Fruit fly (Drosophila melanogaster) whole organism, embryonic: ENCODE results near the gene SelG.
A peak's percentile ranks its signal among the peaks of the same experiment; 100 is the strongest.

Source experiments
- ATbp ChIP-seq: fragments of 200-800 bp; sonication (Bioruptor generic); optimal IDR thresholded peaks from 2 replicates; lab custom pipeline; 2017; ENCODE audit warnings: missing biosample characterization, mild to moderate bottlenecking, missing genetic modification characterization, missing genetic modification reagents
- C15 ChIP-seq: fragments of 200-800 bp; sonication (Bioruptor generic); IDR thresholded peaks from 3 replicates; pipeline ENCODE4 v1.3.6; 2022; ENCODE audit warnings: missing biosample characterization, missing genetic modification characterization
- CG10209 ChIP-seq: fragments of 200-800 bp; sonication (Bioruptor generic); optimal IDR thresholded peaks from 3 replicates; lab custom pipeline; 2017; ENCODE audit warnings: missing biosample characterization, mild to moderate bottlenecking, missing genetic modification characterization, missing genetic modification reagents
- CG10321 ChIP-seq: fragments of 200-800 bp; sonication (Bioruptor generic); IDR thresholded peaks from 2 replicates; pipeline ENCODE4 v1.3.6; 2022; ENCODE audit warnings: missing biosample characterization, missing genetic modification characterization
- CG12071 ChIP-seq: fragments of 200-800 bp; sonication (Bioruptor generic); optimal IDR thresholded peaks from 3 replicates; lab custom pipeline; 2018; ENCODE audit warnings: missing biosample characterization, mild to moderate bottlenecking, missing genetic modification characterization
- CG13296 ChIP-seq: fragments of 200-800 bp; sonication (Bioruptor generic); optimal IDR thresholded peaks from 3 replicates; lab custom pipeline; 2018; ENCODE audit warnings: missing biosample characterization, mild to moderate bottlenecking, missing genetic modification characterization
- CG16779 ChIP-seq: fragments of 200-800 bp; sonication (Bioruptor generic); IDR thresholded peaks from 2 replicates; pipeline ENCODE4 v1.3.6; 2022; ENCODE audit warnings: missing biosample characterization, missing genetic modification characterization
- CG17829 ChIP-seq: fragments of 200-800 bp; optimal IDR thresholded peaks from 2 replicates; lab custom pipeline; 2019; ENCODE audit warnings: missing biosample characterization, mild to moderate bottlenecking, missing genetic modification characterization, moderate library complexity
- CG17912 ChIP-seq: fragments of 200-800 bp; sonication (Bioruptor generic); optimal IDR thresholded peaks from 2 replicates; lab custom pipeline; 2018; ENCODE audit warnings: missing biosample characterization, mild to moderate bottlenecking, missing genetic modification characterization
- CG2678 ChIP-seq: fragments of 200-800 bp; sonication (Bioruptor generic); optimal IDR thresholded peaks from 3 replicates; lab custom pipeline; 2019; ENCODE audit warnings: missing biosample characterization, mild to moderate bottlenecking, missing genetic modification characterization, moderate library complexity
- CG2889 ChIP-seq: fragments of 200-800 bp; sonication (Bioruptor generic); IDR thresholded peaks from 3 replicates; pipeline ENCODE4 v1.3.6; 2022; ENCODE audit warnings: missing biosample characterization, missing genetic modification characterization
- CG30403 ChIP-seq: fragments of 200-800 bp; sonication (Bioruptor generic); optimal IDR thresholded peaks from 3 replicates; lab custom pipeline; 2016; ENCODE audit warnings: missing biosample characterization, missing genetic modification characterization
- CG31224 ChIP-seq: fragments of 200-800 bp; sonication (Bioruptor generic); IDR thresholded peaks from 2 replicates; pipeline ENCODE4 v1.3.6; 2022; ENCODE audit warnings: missing biosample characterization, missing genetic modification characterization
- CG32532 ChIP-seq: fragments of 200-800 bp; sonication (Bioruptor generic); IDR thresholded peaks from 2 replicates; pipeline ENCODE4 v1.3.6; 2022; ENCODE audit warnings: missing biosample characterization, missing genetic modification characterization
- CG34224 ChIP-seq: fragments of 200-800 bp; sonication (Bioruptor generic); IDR thresholded peaks from 3 replicates; pipeline ENCODE4 v1.3.6; 2022; ENCODE audit warnings: missing biosample characterization, missing genetic modification characterization; ENCODE audit not compliant: partially characterized antibody
- CG34376 ChIP-seq: fragments of 200-800 bp; sonication (Bioruptor generic); optimal IDR thresholded peaks from 2 replicates; lab custom pipeline; 2018; ENCODE audit warnings: missing biosample characterization, mild to moderate bottlenecking, missing genetic modification characterization
- CG3838 ChIP-seq: fragments of 200-800 bp; sonication (Bioruptor generic); optimal IDR thresholded peaks from 3 replicates; lab custom pipeline; 2016; ENCODE audit warnings: missing biosample characterization, missing genetic modification characterization
- CG4730 ChIP-seq: fragments of 200-800 bp; sonication (Bioruptor generic); IDR thresholded peaks from 2 replicates; pipeline ENCODE4 v1.3.6; 2022; ENCODE audit warnings: missing biosample characterization, missing genetic modification characterization
- CG4854 ChIP-seq: fragments of 200-800 bp; sonication (Bioruptor generic); optimal IDR thresholded peaks from 2 replicates; lab custom pipeline; 2016; ENCODE audit warnings: missing biosample characterization, missing genetic modification characterization, inconsistent platforms
- CG6765 ChIP-seq: fragments of 200-800 bp; sonication (Bioruptor generic); optimal IDR thresholded peaks from 3 replicates; lab custom pipeline; 2017; ENCODE audit warnings: missing biosample characterization, mild to moderate bottlenecking, missing genetic modification characterization
- CG6854 ChIP-seq: fragments of 200-800 bp; sonication (Bioruptor generic); optimal IDR thresholded peaks from 3 replicates; lab custom pipeline; 2017; ENCODE audit warnings: missing biosample characterization, mild to moderate bottlenecking, missing genetic modification characterization
- CG7357 ChIP-seq: fragments of 200-800 bp; sonication (Bioruptor generic); IDR thresholded peaks from 3 replicates; pipeline ENCODE4 v1.3.6; 2022; ENCODE audit warnings: missing biosample characterization, missing genetic modification characterization
- CG8290 ChIP-seq, 3 experiments: fragments of 200-800 bp; sonication (Bioruptor generic); optimal IDR thresholded peaks; 2 replicates each; lab custom pipeline; 2016 to 2019; ENCODE audit warnings: missing biosample characterization in 3 of 3, missing genetic modification characterization in 3 of 3, mild to moderate bottlenecking in 2 of 3, moderate library complexity in 1 of 3
- CTCF ChIP-seq: fragments of 200-800 bp; sonication (Bioruptor generic); optimal IDR thresholded peaks from 2 replicates; lab custom pipeline; 2017; ENCODE audit warnings: missing biosample characterization, mild to moderate bottlenecking, missing genetic modification characterization, moderate library complexity
- Chrac-16 ChIP-seq: fragments of 200-800 bp; sonication (Bioruptor generic); optimal IDR thresholded peaks from 3 replicates; lab custom pipeline; 2016; ENCODE audit warnings: missing biosample characterization, missing genetic modification characterization
- Gsc ChIP-seq: fragments of 200-800 bp; sonication (Bioruptor generic); IDR thresholded peaks from 2 replicates; pipeline ENCODE4 v1.3.6; 2022; ENCODE audit warnings: missing biosample characterization, missing genetic modification characterization
- Hr51 ChIP-seq, 2 experiments: fragments of 200-800 bp; sonication (Bioruptor generic); optimal IDR thresholded peaks; 2 replicates in 1 of 2; 3 replicates in 1 of 2; lab custom pipeline; 2016 to 2018; ENCODE audit warnings: missing biosample characterization in 2 of 2, missing genetic modification characterization in 2 of 2, mild to moderate bottlenecking in 1 of 2, moderate library complexity in 1 of 2
- Kr ChIP-seq: fragments of 200-800 bp; sonication (Bioruptor generic); optimal IDR thresholded peaks from 2 replicates; lab custom pipeline; 2017; ENCODE audit warnings: missing biosample characterization, mild to moderate bottlenecking, missing genetic modification characterization
- Mes4 ChIP-seq: fragments of 200-800 bp; sonication (Bioruptor generic); optimal IDR thresholded peaks from 2 replicates; lab custom pipeline; 2016; ENCODE audit warnings: missing biosample characterization, missing genetic modification characterization
- Mrtf ChIP-seq: fragments of 200-800 bp; sonication (Bioruptor generic); IDR thresholded peaks from 3 replicates; pipeline ENCODE4 v1.3.6; 2022; ENCODE audit warnings: missing biosample characterization, missing genetic modification characterization
- Nf-YC ChIP-seq: fragments of 200-800 bp; optimal IDR thresholded peaks from 3 replicates; lab custom pipeline; 2019; ENCODE audit warnings: missing biosample characterization, mild to moderate bottlenecking, missing genetic modification characterization, moderate library complexity
- Rx ChIP-seq: fragments of 200-800 bp; sonication (Bioruptor generic); IDR thresholded peaks from 2 replicates; pipeline ENCODE4 v1.3.6; 2022; ENCODE audit warnings: missing biosample characterization, missing genetic modification characterization
- Taf1 ChIP-seq: fragments of 200-800 bp; sonication (Bioruptor generic); IDR thresholded peaks from 2 replicates; pipeline ENCODE4 v1.3.6; 2022; ENCODE audit warnings: missing biosample characterization, missing genetic modification characterization
- Usf ChIP-seq: fragments of 200-800 bp; sonication (Bioruptor generic); optimal IDR thresholded peaks from 2 replicates; lab custom pipeline; 2017; ENCODE audit warnings: missing genotype, missing biosample characterization, missing genetic modification characterization
- ato ChIP-seq: fragments of 200-800 bp; sonication (Bioruptor generic); IDR thresholded peaks from 2 replicates; pipeline ENCODE4 v1.3.6; 2022; ENCODE audit warnings: missing biosample characterization, missing genetic modification characterization; ENCODE audit not compliant: partially characterized antibody
- btn ChIP-seq: fragments of 200-800 bp; sonication (Bioruptor generic); optimal IDR thresholded peaks from 2 replicates; lab custom pipeline; 2016; ENCODE audit warnings: missing biosample characterization, missing genetic modification characterization
- cas ChIP-seq: fragments of 200-800 bp; sonication (Bioruptor generic); IDR thresholded peaks from 2 replicates; pipeline ENCODE4 v1.3.6; 2022; ENCODE audit warnings: missing biosample characterization, missing genetic modification characterization
- caup ChIP-seq: fragments of 200-800 bp; sonication (Bioruptor generic); optimal IDR thresholded peaks from 3 replicates; lab custom pipeline; 2017; ENCODE audit warnings: missing biosample characterization, mild to moderate bottlenecking, missing genetic modification characterization, moderate library complexity; ENCODE audit not compliant: severe bottlenecking
- disco-r ChIP-seq: fragments of 200-800 bp; sonication (Bioruptor generic); optimal IDR thresholded peaks from 2 replicates; lab custom pipeline; 2016; ENCODE audit warnings: missing biosample characterization, missing genetic modification characterization
- fd96Cb ChIP-seq: fragments of 200-800 bp; sonication (Bioruptor generic); optimal IDR thresholded peaks from 2 replicates; lab custom pipeline; 2018; ENCODE audit warnings: missing biosample characterization, mild to moderate bottlenecking, missing genetic modification characterization, moderate library complexity
- inv ChIP-seq: fragments of 200-800 bp; sonication (Bioruptor generic); IDR thresholded peaks from 2 replicates; pipeline ENCODE4 v1.3.6; 2022; ENCODE audit warnings: missing biosample characterization, missing genetic modification characterization; ENCODE audit not compliant: partially characterized antibody
- lmd ChIP-seq: fragments of 200-800 bp; sonication (Bioruptor generic); IDR thresholded peaks from 2 replicates; pipeline ENCODE4 v1.3.6; 2022; ENCODE audit warnings: missing biosample characterization, missing genetic modification characterization
- nau ChIP-seq: fragments of 200-800 bp; sonication (Bioruptor generic); optimal IDR thresholded peaks from 3 replicates; lab custom pipeline; 2017; ENCODE audit warnings: missing biosample characterization, mild to moderate bottlenecking, missing genetic modification characterization, missing genetic modification reagents
- sens-2 ChIP-seq: fragments of 200-800 bp; sonication (Bioruptor generic); IDR thresholded peaks from 2 replicates; pipeline ENCODE4 v1.3.6; 2022; ENCODE audit warnings: missing biosample characterization, missing genetic modification characterization
- sim ChIP-seq: fragments of 200-800 bp; sonication (Bioruptor generic); IDR thresholded peaks from 2 replicates; pipeline ENCODE4 v1.3.6; 2022; ENCODE audit warnings: missing biosample characterization, missing genetic modification characterization
- sima ChIP-seq: fragments of 200-800 bp; sonication (Bioruptor generic); optimal IDR thresholded peaks from 2 replicates; lab custom pipeline; 2016; ENCODE audit warnings: missing biosample characterization, missing genetic modification characterization
- slp2 ChIP-seq: fragments of 200-800 bp; sonication (Bioruptor generic); optimal IDR thresholded peaks from 2 replicates; lab custom pipeline; 2016; ENCODE audit warnings: missing biosample characterization, missing genetic modification characterization
- sob ChIP-seq: fragments of 200-800 bp; sonication (Bioruptor generic); IDR thresholded peaks from 2 replicates; pipeline ENCODE4 v1.3.6; 2022; ENCODE audit warnings: missing biosample characterization, missing genetic modification characterization
- tgo ChIP-seq: fragments of 200-800 bp; sonication (Bioruptor generic); IDR thresholded peaks from 3 replicates; pipeline ENCODE4 v1.3.6; 2022; ENCODE audit warnings: missing biosample characterization, missing genetic modification characterization
- tin ChIP-seq: fragments of 200-800 bp; sonication (Bioruptor generic); optimal IDR thresholded peaks from 3 replicates; lab custom pipeline; 2016; ENCODE audit warnings: missing biosample characterization, missing genetic modification characterization
- vvl ChIP-seq: fragments of 200-800 bp; sonication (Bioruptor generic); IDR thresholded peaks from 2 replicates; pipeline ENCODE4 v1.3.6; 2022; ENCODE audit warnings: missing biosample characterization, missing genetic modification characterization
- zen2 ChIP-seq: fragments of 200-800 bp; sonication (Bioruptor generic); IDR thresholded peaks from 3 replicates; pipeline ENCODE4 v1.3.6; 2022; ENCODE audit warnings: missing biosample characterization, missing genetic modification characterization; ENCODE audit not compliant: partially characterized antibody

The SelG gene

DNA sequence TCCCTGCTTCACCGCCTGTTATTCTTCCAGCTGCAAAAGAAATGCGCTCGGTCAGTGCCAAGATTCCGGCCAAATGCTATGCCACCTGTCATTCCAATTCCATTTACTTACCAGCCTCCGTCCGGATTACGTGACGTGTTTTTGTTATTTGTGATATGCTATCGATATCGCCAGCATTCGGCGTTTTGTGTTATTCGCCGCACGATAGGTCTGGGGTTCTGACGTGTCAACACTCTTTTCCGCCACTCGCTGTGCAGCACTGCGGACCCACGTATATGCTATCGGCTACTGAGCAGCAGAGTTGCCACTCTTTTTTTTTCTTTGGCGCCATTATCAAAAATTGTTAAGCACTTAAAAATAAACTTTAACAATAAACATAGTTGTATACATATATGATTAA is 34.8 kb upstream of the SelG start, which contains the start of gene p24-1:
TSS of gene p24-1 (minus strand) at position 221 of the 400 bp plus-strand sequence.
- peak; percentile 36; the same call in 1 of the 3 replicates for TF ChIP-seq Mrtf (GFP tag; lab: Robert Waterston, UW)
- no peak for TF ChIP-seq CG12071
- TF ChIP-seq sim (GFP tag; lab: Robert Waterston, UW) = no peak
- no peak for TF ChIP-seq sens-2 (GFP tag; lab: Robert Waterston, UW)
- TF ChIP-seq CG7357 (GFP tag; lab: Robert Waterston, UW) = no peak
- TF ChIP-seq Kr (GFP tag; lab: Kevin White, UChicago) = no peak
- no peak for TF ChIP-seq CG2889
- peak; percentile 11 for TF ChIP-seq disco-r (GFP tag; lab: Kevin White, UChicago)
- no peak for TF ChIP-seq CG31224
- TF ChIP-seq Chrac-16 (GFP tag; lab: Kevin White, UChicago) = peak; percentile 16
- peak; percentile 82 for TF ChIP-seq inv (GFP tag; lab: Robert Waterston, UW)
- TF ChIP-seq tin (GFP tag; lab: Kevin White, UChicago) = peak; percentile 49
- peak; percentile 15 for TF ChIP-seq CG17912 (GFP tag; lab: Kevin White, UChicago)
- no peak for TF ChIP-seq CG10321
- peak; percentile 80 for TF ChIP-seq sob
- no peak; the same call in 2 of the 3 replicates for TF ChIP-seq tgo
- TF ChIP-seq CG6854 (GFP tag; lab: Kevin White, UChicago) = no peak
- peak in 1 of 2 experiments; percentile 49 for TF ChIP-seq Hr51 (GFP tag; optimal IDR thresholded peaks at IDR 0.05; lab: Kevin White, UChicago)
- TF ChIP-seq Rx (GFP tag; lab: Robert Waterston, UW) = no peak
- TF ChIP-seq vvl (GFP tag; lab: Robert Waterston, UW) = peak; percentile 64
- TF ChIP-seq Taf1 (GFP tag; lab: Robert Waterston, UW) = no peak
- no peak for TF ChIP-seq btn (GFP tag; lab: Kevin White, UChicago)
- TF ChIP-seq CG4854 (GFP tag; lab: Kevin White, UChicago) = peak; percentile 43
- peak; percentile 28 for TF ChIP-seq CG13296
- peak; percentile 63 for TF ChIP-seq caup (GFP tag; lab: Kevin White, UChicago)
- TF ChIP-seq CG4730 (GFP tag; lab: Robert Waterston, UW) = no peak
- TF ChIP-seq Usf (GFP tag; lab: Kevin White, UChicago) = no peak
- peak; percentile 83 for TF ChIP-seq ato (GFP tag; lab: Robert Waterston, UW)
- TF ChIP-seq CG6765 (GFP tag; lab: Kevin White, UChicago) = peak; percentile 14
- peak; percentile 69 for TF ChIP-seq CG16779 (GFP tag; lab: Robert Waterston, UW)
- TF ChIP-seq nau (GFP tag; lab: Kevin White, UChicago) = no peak
- TF ChIP-seq CTCF (GFP tag; lab: Kevin White, UChicago) = no peak
- TF ChIP-seq CG34224 (GFP tag; lab: Robert Waterston, UW) = peak; percentile 89
- no peak for TF ChIP-seq ATbp
- peak; percentile 50 for TF ChIP-seq CG17829 (tag; lab: Kevin White, UChicago)
- TF ChIP-seq CG32532 (GFP tag; lab: Robert Waterston, UW) = peak; percentile 73
- peak; percentile 60; the same call in 1 of the 3 replicates for TF ChIP-seq zen2 (GFP tag; lab: Robert Waterston, UW)
- TF ChIP-seq C15 (GFP tag; lab: Robert Waterston, UW) = no peak
- no peak for TF ChIP-seq Gsc (GFP tag; lab: Robert Waterston, UW)
- TF ChIP-seq CG30403 (GFP tag; lab: Kevin White, UChicago) = peak; percentile 42
- peak; percentile 11; the same call in 1 of the 2 replicates for TF ChIP-seq lmd (GFP tag; lab: Robert Waterston, UW)
- peak; percentile 51 for TF ChIP-seq CG34376 (GFP tag; lab: Kevin White, UChicago)
- peak; percentile 20 for TF ChIP-seq CG2678 (tag; lab: Kevin White, UChicago)
- TF ChIP-seq Nf-YC (tag; lab: Kevin White, UChicago) = peak; percentile 56
- TF ChIP-seq Mes4 (GFP tag; lab: Kevin White, UChicago) = no peak
- no peak for TF ChIP-seq fd96Cb (tag; lab: Kevin White, UChicago)
- no peak for TF ChIP-seq slp2 (GFP tag; lab: Kevin White, UChicago)
- TF ChIP-seq CG3838 = no peak
- TF ChIP-seq sima (GFP tag; lab: Kevin White, UChicago) = no peak
- TF ChIP-seq cas (GFP tag; lab: Robert Waterston, UW) = no peak
- TF ChIP-seq CG8290 (GFP tag; optimal IDR thresholded peaks at IDR 0.05; lab: Kevin White, UChicago) = peak; percentile 87
- peak in 1 of 2 experiments; percentile 91 for TF ChIP-seq CG8290 (tag; optimal IDR thresholded peaks at IDR 0.05; lab: Kevin White, UChicago)
- no peak for TF ChIP-seq CG10209
